Fruit fly (Drosophila melanogaster) whole organism, wandering third instar larva: ENCODE measurements around the gene HP1b.
A peak's percentile ranks its signal among the peaks of the same experiment; 100 is the strongest.

ENCODE experiments used
- Abd-B ChIP-seq: fragments of >200 bp; optimal IDR thresholded peaks from 2 replicates; lab custom pipeline; 2017; ENCODE audit warnings: missing biosample characterization, missing genetic modification characterization
- CG32264 ChIP-seq: fragments of 200-800 bp; sonication (Bioruptor generic); optimal IDR thresholded peaks from 2 replicates; lab custom pipeline; 2016; ENCODE audit warnings: missing biosample characterization, missing genetic modification characterization
- CG9705 ChIP-seq: fragments of 200-800 bp; sonication (Bioruptor generic); optimal IDR thresholded peaks from 2 replicates; lab custom pipeline; 2018; ENCODE audit warnings: missing biosample characterization, mild to moderate bottlenecking, missing genetic modification characterization
- CrebA ChIP-seq: fragments of 200-800 bp; sonication (Bioruptor generic); optimal IDR thresholded peaks from 2 replicates; lab custom pipeline; 2016; ENCODE audit warnings: missing biosample characterization, mild to moderate bottlenecking, missing genetic modification characterization, borderline replicate concordance
- Dfd ChIP-seq: fragments of >200 bp; optimal IDR thresholded peaks from 2 replicates; lab custom pipeline; 2017; ENCODE audit warnings: missing biosample characterization, missing genetic modification characterization
- Dif ChIP-seq: fragments of 200-275, 200-300 bp; sonication (Bioruptor generic); optimal IDR thresholded peaks from 2 replicates; lab custom pipeline; 2018; ENCODE audit warnings: missing biosample characterization, missing genetic modification characterization; ENCODE audit not compliant: partially characterized antibody
- GATAd ChIP-seq: sonication (Bioruptor generic); optimal IDR thresholded peaks from 2 replicates; lab custom pipeline; 2016; ENCODE audit warnings: missing biosample characterization, missing genetic modification characterization
- HLH106 ChIP-seq: fragments of 200-800 bp; optimal IDR thresholded peaks from 3 replicates; lab custom pipeline; 2019; ENCODE audit warnings: missing biosample characterization, mild to moderate bottlenecking, missing genetic modification characterization, moderate library complexity
- Hnf4 ChIP-seq: fragments of 200-800 bp; sonication (Bioruptor generic); optimal IDR thresholded peaks from 2 replicates; lab custom pipeline; 2016; ENCODE audit warnings: missing biosample characterization, mild to moderate bottlenecking, missing genetic modification characterization
- Hr83 ChIP-seq: fragments of 200-300 bp; sonication (Bioruptor generic); optimal IDR thresholded peaks from 2 replicates; lab custom pipeline; 2016; ENCODE audit warnings: missing biosample characterization, mild to moderate bottlenecking, missing genetic modification characterization, moderate library complexity; ENCODE audit not compliant: poor library complexity, severe bottlenecking
- Jra ChIP-seq: sonication (Bioruptor generic); optimal IDR thresholded peaks from 2 replicates; lab custom pipeline; 2016; ENCODE audit warnings: missing biosample characterization, missing genetic modification characterization
- Mio ChIP-seq: sonication (Bioruptor generic); optimal IDR thresholded peaks from 2 replicates; lab custom pipeline; 2016; ENCODE audit warnings: missing biosample characterization, missing genetic modification characterization
- Myc ChIP-seq: fragments of >200 bp; optimal IDR thresholded peaks from 2 replicates; lab custom pipeline; 2017
- N ChIP-seq: fragments of >200 bp; optimal IDR thresholded peaks from 2 replicates; lab custom pipeline; 2018; ENCODE audit warnings: missing biosample characterization, missing external identifiers, missing genetic modification characterization
- OdsH ChIP-seq: fragments of 200-800 bp; sonication (Bioruptor generic); optimal IDR thresholded peaks from 2 replicates; lab custom pipeline; 2016; ENCODE audit warnings: missing biosample characterization, mild to moderate bottlenecking, missing genetic modification characterization
- Rel ChIP-seq, 2 experiments: fragments of 200-800 bp; sonication (Bioruptor generic) in 1 of 2; optimal IDR thresholded peaks; 2 replicates in 1 of 2; 3 replicates in 1 of 2; lab custom pipeline; 2016 to 2019; ENCODE audit warnings: mild to moderate bottlenecking in 2 of 2, missing biosample characterization in 2 of 2, missing genetic modification characterization in 2 of 2, moderate library complexity in 1 of 2
- Sp1 ChIP-seq: fragments of 200-800 bp; sonication (Bioruptor generic); optimal IDR thresholded peaks from 3 replicates; lab custom pipeline; 2019; ENCODE audit warnings: missing biosample characterization, mild to moderate bottlenecking, missing genetic modification characterization, moderate library complexity
- Vsx2 ChIP-seq: fragments of 200-300, 225-300 bp; sonication (Bioruptor generic); optimal IDR thresholded peaks from 2 replicates; lab custom pipeline; 2018; ENCODE audit warnings: missing biosample characterization, missing genetic modification characterization; ENCODE audit not compliant: partially characterized antibody
- br ChIP-seq: fragments of 200-800 bp; sonication (Bioruptor generic); optimal IDR thresholded peaks from 2 replicates; lab custom pipeline; 2016; ENCODE audit warnings: missing biosample characterization, missing genetic modification characterization
- brk ChIP-seq: fragments of 200-800 bp; sonication (Bioruptor generic); optimal IDR thresholded peaks from 2 replicates; lab custom pipeline; 2016; ENCODE audit warnings: missing biosample characterization, mild to moderate bottlenecking, missing genetic modification characterization
- dl ChIP-seq, 2 experiments: fragments of 175-275, 200-275 bp in 1 of 2; fragments of 200-275 bp in 1 of 2; sonication (Bioruptor generic); optimal IDR thresholded peaks; lab custom pipeline; 2018; ENCODE audit warnings: mild to moderate bottlenecking in 2 of 2, missing biosample characterization in 2 of 2, missing genetic modification characterization in 2 of 2, moderate library complexity in 2 of 2; ENCODE audit not compliant: partially characterized antibody in 2 of 2, insufficient read depth in 1 of 2
- dmrt93B ChIP-seq: fragments of 200-800 bp; sonication (Bioruptor generic); optimal IDR thresholded peaks from 2 replicates; lab custom pipeline; 2018; ENCODE audit warnings: missing biosample characterization, mild to moderate bottlenecking, missing genetic modification characterization
- ey ChIP-seq: fragments of 200-800 bp; sonication (Bioruptor generic); optimal IDR thresholded peaks from 2 replicates; lab custom pipeline; 2016; ENCODE audit warnings: missing biosample characterization, missing genetic modification characterization
- foxo ChIP-seq, 2 experiments: fragments of 200-800 bp; sonication (Bioruptor generic); optimal IDR thresholded peaks; 2 replicates in 1 of 2; 3 replicates in 1 of 2; lab custom pipeline; 2016 to 2017; ENCODE audit warnings: missing biosample characterization in 2 of 2, missing genetic modification characterization in 2 of 2
- fru ChIP-seq: fragments of 200-800 bp; sonication (Bioruptor generic); optimal IDR thresholded peaks from 3 replicates; lab custom pipeline; 2016; ENCODE audit warnings: missing biosample characterization, mild to moderate bottlenecking, missing genetic modification characterization
- h ChIP-seq: fragments of 200-800 bp; sonication (Bioruptor generic); optimal IDR thresholded peaks from 3 replicates; lab custom pipeline; 2016; ENCODE audit warnings: missing biosample characterization, mild to moderate bottlenecking, missing genetic modification characterization
- jim ChIP-seq: fragments of 175-275, 200-325 bp; sonication (Bioruptor generic); optimal IDR thresholded peaks from 2 replicates; lab custom pipeline; 2016; ENCODE audit warnings: missing biosample characterization, mild to moderate bottlenecking, missing genetic modification characterization
- lola ChIP-seq: fragments of >200 bp; optimal IDR thresholded peaks from 2 replicates; lab custom pipeline; 2017; ENCODE audit warnings: missing biosample characterization, missing genetic modification characterization
- pan ChIP-seq: fragments of >200 bp; optimal IDR thresholded peaks from 2 replicates; lab custom pipeline; 2017
- psq ChIP-seq: fragments of 200-800 bp; sonication (Bioruptor generic); optimal IDR thresholded peaks from 3 replicates; lab custom pipeline; 2017; ENCODE audit warnings: missing biosample characterization, mild to moderate bottlenecking, missing genetic modification characterization, moderate library complexity
- rgr ChIP-seq: fragments of 200-800 bp; sonication (Bioruptor generic); optimal IDR thresholded peaks from 3 replicates; lab custom pipeline; 2016; ENCODE audit warnings: missing biosample characterization, mild to moderate bottlenecking, missing genetic modification characterization
- sage ChIP-seq: fragments of 200-800 bp; sonication (Bioruptor generic); optimal IDR thresholded peaks from 2 replicates; lab custom pipeline; 2016; ENCODE audit warnings: missing biosample characterization, mild to moderate bottlenecking, missing genetic modification characterization
- sv ChIP-seq: fragments of 200-800 bp; sonication (Bioruptor generic); optimal IDR thresholded peaks from 3 replicates; lab custom pipeline; 2016; ENCODE audit warnings: missing biosample characterization, missing genetic modification characterization
- tai ChIP-seq: sonication (Bioruptor generic); optimal IDR thresholded peaks from 2 replicates; lab custom pipeline; 2016; ENCODE audit warnings: missing biosample characterization, missing genetic modification characterization
- usp ChIP-seq: fragments of >200 bp; optimal IDR thresholded peaks from 2 replicates; lab custom pipeline; 2017; ENCODE audit warnings: missing biosample characterization, missing genetic modification characterization
- woc ChIP-seq: sonication (Bioruptor generic); optimal IDR thresholded peaks from 2 replicates; lab custom pipeline; 2016; ENCODE audit warnings: missing biosample characterization, mild to moderate bottlenecking, missing genetic modification characterization

Gene HP1b

dm6 chrX:9067754-9068477 is 12.9 kb upstream of the HP1b start, which contains the start of gene CG15365:
Gene CG15365, minus strand, starts transcription at chrX:9067983.
- TF ChIP-seq Dif = no peak
- TF ChIP-seq sage (GFP tag; lab: Kevin White, UChicago) = no peak
- TF ChIP-seq HLH106 = peak; percentile 60
- peak; percentile 44 for TF ChIP-seq h (GFP tag; lab: Kevin White, UChicago)
- peak; percentile 49 for TF ChIP-seq Sp1 (GFP tag; lab: Kevin White, UChicago)
- no peak for TF ChIP-seq br (GFP tag; lab: Kevin White, UChicago)
- peak; percentile 88 for TF ChIP-seq Myc
- TF ChIP-seq Vsx2 (GFP tag; lab: Kevin White, UChicago) = no peak
- TF ChIP-seq dmrt93B (GFP tag; lab: Kevin White, UChicago) = peak; percentile 39
- no peak for TF ChIP-seq pan (lab: Kevin White, UChicago)
- peak; percentile 19 for TF ChIP-seq fru (GFP tag; lab: Kevin White, UChicago)
- no peak for TF ChIP-seq Jra
- peak in 1 of 2 experiments; percentile 43 for TF ChIP-seq foxo (GFP tag; optimal IDR thresholded peaks at IDR 0.05; lab: Kevin White, UChicago)
- peak; percentile 48 for TF ChIP-seq rgr
- TF ChIP-seq CG32264 = no peak
- peak; percentile 48 for TF ChIP-seq woc (GFP tag; lab: Kevin White, UChicago)

dm6 chrX:9068822-9069221 is 12.0 kb upstream of the HP1b start:
- TF ChIP-seq CrebA (GFP tag; lab: Kevin White, UChicago) (no peak), Jra (no peak), Mio (GFP tag; lab: Kevin White, UChicago) (no peak), Dfd (GFP tag; lab: Kevin White, UChicago) (peak; percentile 26), ey (peak; percentile 9)

- TF ChIP-seq Rel (GFP tag; optimal IDR thresholded peaks at IDR 0.05; lab: Kevin White, UChicago) = no peak
- no peak for TF ChIP-seq Rel (tag; optimal IDR thresholded peaks at IDR 0.05; lab: Kevin White, UChicago)
- no peak for TF ChIP-seq Vsx2 (GFP tag; lab: Kevin White, UChicago)
- no peak for TF ChIP-seq Abd-B
- no peak for TF ChIP-seq foxo (GFP tag; optimal IDR thresholded peaks at IDR 0.05; lab: Kevin White, UChicago)
- TF ChIP-seq CG9705 (GFP tag; lab: Kevin White, UChicago) = no peak
- TF ChIP-seq Jra = no peak
- no peak for TF ChIP-seq GATAd
- no peak for TF ChIP-seq Myc
- TF ChIP-seq h (GFP tag; lab: Kevin White, UChicago) = no peak
- no peak for TF ChIP-seq dmrt93B (GFP tag; lab: Kevin White, UChicago)
- no peak for TF ChIP-seq sv
- no peak for TF ChIP-seq brk (GFP tag; lab: Kevin White, UChicago)
- no peak for TF ChIP-seq Mio (GFP tag; lab: Kevin White, UChicago)
- no peak for TF ChIP-seq tai (GFP tag; lab: Kevin White, UChicago)
- TF ChIP-seq Dif = no peak
These were observed 9.6 kb upstream of the HP1b start, which contains the start of gene CG10970 for dm6 chrX:9071308-9071707. Gene CG10970, minus strand, starts transcription at chrX:9071408.

- TF ChIP-seq jim (GFP tag; lab: Kevin White, UChicago) = no peak
- no peak for TF ChIP-seq Dfd (GFP tag; lab: Kevin White, UChicago)
- no peak for TF ChIP-seq Hr83
- no peak for TF ChIP-seq rgr
- TF ChIP-seq HLH106 = no peak
- TF ChIP-seq foxo (GFP tag; optimal IDR thresholded peaks at IDR 0.05; lab: Kevin White, UChicago) = no peak
- no peak for TF ChIP-seq CG9705 (GFP tag; lab: Kevin White, UChicago)
These were observed 6.8 kb upstream of the HP1b start for dm6 chrX:9074040-9074439.

dm6 chrX:9075641-9076324 is 5.1 kb upstream of the HP1b start:
- TF ChIP-seq Abd-B (no peak), Hnf4 (peak; percentile 11), Mio (GFP tag; lab: Kevin White, UChicago) (no peak), rgr (peak; percentile 34), Hr83 (no peak), dmrt93B (GFP tag; lab: Kevin White, UChicago) (peak; percentile 25), Dfd (GFP tag; lab: Kevin White, UChicago) (no peak), sage (GFP tag; lab: Kevin White, UChicago) (no peak), sv (no peak), GATAd (no peak), HLH106 (peak; percentile 29), psq (GFP tag; lab: Kevin White, UChicago) (peak; percentile 6), ey (peak; percentile 58), Myc (no peak), OdsH (GFP tag; lab: Kevin White, UChicago) (no peak), usp (GFP tag; lab: Kevin White, UChicago) (no peak), dl (GFP tag; optimal IDR thresholded peaks at IDR 0.05; lab: Kevin White, UChicago; ENCODE audit: insufficient read depth in 1 of 2, partially characterized antibody in 2 of 2) (no peak), fru (GFP tag; lab: Kevin White, UChicago) (peak; percentile 59), Rel (GFP tag; optimal IDR thresholded peaks at IDR 0.05; lab: Kevin White, UChicago) (no peak), Rel (tag; optimal IDR thresholded peaks at IDR 0.05; lab: Kevin White, UChicago) (no peak), lola (GFP tag; lab: Kevin White, UChicago) (no peak), N (no peak), foxo (GFP tag; optimal IDR thresholded peaks at IDR 0.05; lab: Kevin White, UChicago) (peak in 1 of 2 experiments; percentile 30), CrebA (GFP tag; lab: Kevin White, UChicago) (no peak), br (GFP tag; lab: Kevin White, UChicago) (peak; percentile 35), brk (GFP tag; lab: Kevin White, UChicago) (no peak)
